Worm (Caenorhabditis elegans): ENCODE results near the gene T19B10.5.

Gene T19B10.5

ce11 chrV:11239187-11239725 lies 4.8 kb downstream of the T19B10.5 start, which contains the start of the genes dvc-1 and ima-1:
TSS of gene dvc-1 (minus strand) at chrV:11239331.
TSS of gene ima-1 (plus strand) at chrV:11239675.
- peak; percentile 76 for TF ChIP-seq flt-1 (GFP tag; IDR thresholded peaks at IDR 0.05)
- no peak for TF ChIP-seq ama-1 (optimal IDR thresholded peaks at IDR 0.05)
- peak; percentile 69; the same call in 1 of the 2 replicates for TF ChIP-seq tbx-11 (GFP tag; IDR thresholded peaks at IDR 0.05)
- peak; percentile 43 for TF ChIP-seq hnd-1 (tag; optimal IDR thresholded peaks at IDR 0.05)
- TF ChIP-seq hmg-4 (GFP tag; optimal IDR thresholded peaks at IDR 0.05), result peak; percentile 50
- TF ChIP-seq tbx-37 (GFP tag; conservative IDR thresholded peaks at IDR 0.05), result peak; percentile 74
- TF ChIP-seq sea-1 (GFP tag; conservative IDR thresholded peaks at IDR 0.05), result peak; percentile 75
- TF ChIP-seq F13C5.2 (tag; optimal IDR thresholded peaks at IDR 0.05), result peak; percentile 90
- TF ChIP-seq scrt-1 (GFP tag; IDR thresholded peaks at IDR 0.05), result peak; percentile 55; the same call in 1 of the 2 replicates
- no peak for TF ChIP-seq tra-4 (tag; optimal IDR thresholded peaks at IDR 0.05)
- TF ChIP-seq hmbx-1 (tag; optimal IDR thresholded peaks at IDR 0.05), result peak; percentile 12
- peak; percentile 65 for TF ChIP-seq ceh-13 (GFP tag; optimal IDR thresholded peaks at IDR 0.05)
- TF ChIP-seq pes-1 (GFP tag; IDR thresholded peaks at IDR 0.05), result no peak
- no peak for TF ChIP-seq B0310.2 (tag; optimal IDR thresholded peaks at IDR 0.05)
- TF ChIP-seq ceh-36 (tag; optimal IDR thresholded peaks at IDR 0.05), result peak; percentile 69
- TF ChIP-seq ets-7 (tag; optimal IDR thresholded peaks at IDR 0.05), result peak; percentile 0

ce11 chrV:11241580-11241979 lies 7.1 kb downstream of the T19B10.5 start, which contains the start of gene pgap-1:
TSS of gene pgap-1 (plus strand) at chrV:11241880.
- TF ChIP-seq aly-1 (tag; optimal IDR thresholded peaks at IDR 0.05), result no peak
- TF ChIP-seq hmg-4 (GFP tag; optimal IDR thresholded peaks at IDR 0.05), result no peak
- no peak for TF ChIP-seq pes-1 (GFP tag; IDR thresholded peaks at IDR 0.05)
- TF ChIP-seq ets-7 (tag; optimal IDR thresholded peaks at IDR 0.05), result no peak
- no peak for TF ChIP-seq tbx-11 (GFP tag; IDR thresholded peaks at IDR 0.05)
- no peak for TF ChIP-seq B0310.2 (tag; optimal IDR thresholded peaks at IDR 0.05)
- no peak for TF ChIP-seq flt-1 (GFP tag; IDR thresholded peaks at IDR 0.05)
- no peak for TF ChIP-seq hnd-1 (tag; optimal IDR thresholded peaks at IDR 0.05)
- TF ChIP-seq sea-1 (GFP tag; conservative IDR thresholded peaks at IDR 0.05), result no peak
- no peak for TF ChIP-seq hmbx-1 (tag; optimal IDR thresholded peaks at IDR 0.05)
- TF ChIP-seq ama-1 (optimal IDR thresholded peaks at IDR 0.05), result no peak
- no peak for TF ChIP-seq ceh-13 (GFP tag; optimal IDR thresholded peaks at IDR 0.05)
- no peak for TF ChIP-seq ceh-36 (tag; optimal IDR thresholded peaks at IDR 0.05)
- no peak for TF ChIP-seq tra-4 (tag; optimal IDR thresholded peaks at IDR 0.05)
- no peak for TF ChIP-seq tbx-37 (GFP tag; conservative IDR thresholded peaks at IDR 0.05)
- no peak for TF ChIP-seq F13C5.2 (tag; optimal IDR thresholded peaks at IDR 0.05)
- TF ChIP-seq scrt-1 (GFP tag; IDR thresholded peaks at IDR 0.05), result no peak

- TF ChIP-seq scrt-1 (GFP tag; IDR thresholded peaks at IDR 0.05) (no peak), pes-1 (GFP tag; IDR thresholded peaks at IDR 0.05) (no peak), sea-1 (GFP tag; conservative IDR thresholded peaks at IDR 0.05) (no peak), aly-1 (tag; optimal IDR thresholded peaks at IDR 0.05) (no peak), hmbx-1 (tag; optimal IDR thresholded peaks at IDR 0.05) (no peak), hnd-1 (tag; optimal IDR thresholded peaks at IDR 0.05) (no peak), ama-1 (optimal IDR thresholded peaks at IDR 0.05) (no peak), hmg-4 (GFP tag; optimal IDR thresholded peaks at IDR 0.05) (no peak), tbx-37 (GFP tag; conservative IDR thresholded peaks at IDR 0.05) (no peak), ceh-13 (GFP tag; optimal IDR thresholded peaks at IDR 0.05) (no peak), ceh-36 (tag; optimal IDR thresholded peaks at IDR 0.05) (no peak), ets-7 (tag; optimal IDR thresholded peaks at IDR 0.05) (no peak), F13C5.2 (tag; optimal IDR thresholded peaks at IDR 0.05) (no peak), tbx-11 (GFP tag; IDR thresholded peaks at IDR 0.05) (no peak), B0310.2 (tag; optimal IDR thresholded peaks at IDR 0.05) (no peak), tra-4 (tag; optimal IDR thresholded peaks at IDR 0.05) (no peak), flt-1 (GFP tag; IDR thresholded peaks at IDR 0.05) (no peak)
Measured at ce11 chrV:11244539-11244938, 10.1 kb downstream of the T19B10.5 start, which contains the start of gene mxl-1. TSS of gene mxl-1 (plus strand) at chrV:11244839.

- TF ChIP-seq ceh-13 (GFP tag; optimal IDR thresholded peaks at IDR 0.05), result no peak
- TF ChIP-seq tbx-37 (GFP tag; conservative IDR thresholded peaks at IDR 0.05), result no peak
- TF ChIP-seq aly-1 (tag; optimal IDR thresholded peaks at IDR 0.05), result no peak
- no peak for TF ChIP-seq F13C5.2 (tag; optimal IDR thresholded peaks at IDR 0.05)
- no peak for TF ChIP-seq ets-7 (tag; optimal IDR thresholded peaks at IDR 0.05)
- no peak for TF ChIP-seq hnd-1 (tag; optimal IDR thresholded peaks at IDR 0.05)
- TF ChIP-seq hmbx-1 (tag; optimal IDR thresholded peaks at IDR 0.05), result no peak
- TF ChIP-seq hmg-4 (GFP tag; optimal IDR thresholded peaks at IDR 0.05), result no peak
- no peak for TF ChIP-seq scrt-1 (GFP tag; IDR thresholded peaks at IDR 0.05)
- no peak for TF ChIP-seq B0310.2 (tag; optimal IDR thresholded peaks at IDR 0.05)
- no peak for TF ChIP-seq ama-1 (optimal IDR thresholded peaks at IDR 0.05)
- TF ChIP-seq pes-1 (GFP tag; IDR thresholded peaks at IDR 0.05), result no peak
- no peak for TF ChIP-seq ceh-36 (tag; optimal IDR thresholded peaks at IDR 0.05)
Measured at ce11 chrV:11245029-11245428, 10.6 kb downstream of the T19B10.5 start.

- TF ChIP-seq tra-4 (tag; optimal IDR thresholded peaks at IDR 0.05), result no peak
- no peak for TF ChIP-seq pes-1 (GFP tag; IDR thresholded peaks at IDR 0.05)
- no peak for TF ChIP-seq hnd-1 (tag; optimal IDR thresholded peaks at IDR 0.05)
- no peak for TF ChIP-seq sea-1 (GFP tag; conservative IDR thresholded peaks at IDR 0.05)
- no peak for TF ChIP-seq tbx-37 (GFP tag; conservative IDR thresholded peaks at IDR 0.05)
- TF ChIP-seq F13C5.2 (tag; optimal IDR thresholded peaks at IDR 0.05), result no peak
- TF ChIP-seq hmg-4 (GFP tag; optimal IDR thresholded peaks at IDR 0.05), result no peak
- no peak for TF ChIP-seq flt-1 (GFP tag; IDR thresholded peaks at IDR 0.05)
- no peak for TF ChIP-seq ets-7 (tag; optimal IDR thresholded peaks at IDR 0.05)
- no peak for TF ChIP-seq tbx-11 (GFP tag; IDR thresholded peaks at IDR 0.05)
- no peak for TF ChIP-seq hmbx-1 (tag; optimal IDR thresholded peaks at IDR 0.05)
- no peak for TF ChIP-seq ama-1 (optimal IDR thresholded peaks at IDR 0.05)
- TF ChIP-seq ceh-13 (GFP tag; optimal IDR thresholded peaks at IDR 0.05), result no peak
Measured at ce11 chrV:11247846-11248245, 13.4 kb downstream of the T19B10.5 start, which contains the start of gene mam-4. TSS of gene mam-4 (plus strand) at chrV:11248146.

- no peak for TF ChIP-seq F13C5.2 (tag; optimal IDR thresholded peaks at IDR 0.05)
- TF ChIP-seq hmbx-1 (tag; optimal IDR thresholded peaks at IDR 0.05), result no peak
Measured at ce11 chrV:11250735-11251134, 16.3 kb downstream of the T19B10.5 start, which contains the start of gene T19B10.12. TSS of gene T19B10.12 (plus strand) at chrV:11251035.

- no peak for TF ChIP-seq scrt-1 (GFP tag; IDR thresholded peaks at IDR 0.05)
- no peak for TF ChIP-seq ets-7 (tag; optimal IDR thresholded peaks at IDR 0.05)
- TF ChIP-seq hmbx-1 (tag; optimal IDR thresholded peaks at IDR 0.05), result no peak
- TF ChIP-seq B0310.2 (tag; optimal IDR thresholded peaks at IDR 0.05), result no peak
- no peak for TF ChIP-seq ceh-36 (tag; optimal IDR thresholded peaks at IDR 0.05)
- no peak for TF ChIP-seq pes-1 (GFP tag; IDR thresholded peaks at IDR 0.05)
- TF ChIP-seq flt-1 (GFP tag; IDR thresholded peaks at IDR 0.05), result no peak
- no peak for TF ChIP-seq tbx-37 (GFP tag; conservative IDR thresholded peaks at IDR 0.05)
- no peak for TF ChIP-seq tbx-11 (GFP tag; IDR thresholded peaks at IDR 0.05)
- TF ChIP-seq ceh-13 (GFP tag; optimal IDR thresholded peaks at IDR 0.05), result no peak
- TF ChIP-seq F13C5.2 (tag; optimal IDR thresholded peaks at IDR 0.05), result no peak
- no peak for TF ChIP-seq hmg-4 (GFP tag; optimal IDR thresholded peaks at IDR 0.05)
- no peak for TF ChIP-seq ama-1 (optimal IDR thresholded peaks at IDR 0.05)
Measured at ce11 chrV:11251798-11252197, 17.3 kb downstream of the T19B10.5 start.

Data from whole organism, early embryonic.